Worm (Caenorhabditis elegans) whole organism, young adult: ENCODE results near the gene F10C2.7.

Experiments
- B0019.2 ChIP-seq: fragments of 200-800 bp; sonication (Bioruptor generic); conservative IDR thresholded peaks from 2 replicates; pipeline ENCODE4 v1.3.6; 2022; ENCODE audit warnings: missing genetic modification reagents, missing genetic modification characterization, missing compliant biosample characterization
- B0261.1 ChIP-seq: sonication (generic microtip); optimal IDR thresholded peaks from 2 replicates; lab custom pipeline; 2016; ENCODE audit warnings: mild to moderate bottlenecking, missing genetic modification characterization, moderate library complexity, missing compliant biosample characterization
- D2030.7 ChIP-seq: fragments of 200-800 bp; sonication (Bioruptor generic); IDR thresholded peaks from 2 replicates; pipeline ENCODE4 v1.3.6; 2022; ENCODE audit warnings: missing genetic modification reagents, missing genetic modification characterization, missing compliant biosample characterization
- F37B4.10 ChIP-seq: fragments of 200-800 bp; sonication (Bioruptor generic); IDR thresholded peaks from 2 replicates; pipeline ENCODE4 v1.3.6; 2022; ENCODE audit warnings: missing genetic modification characterization, missing compliant biosample characterization
- F39B2.1 ChIP-seq: fragments of 200-800 bp; sonication (Bioruptor generic); IDR thresholded peaks from 2 replicates; pipeline ENCODE4 v1.3.6; 2022; ENCODE audit warnings: missing genetic modification reagents, missing genetic modification characterization, missing compliant biosample characterization
- F49E8.2 ChIP-seq: sonication (generic microtip); optimal IDR thresholded peaks from 3 replicates; lab custom pipeline; 2017; ENCODE audit warnings: missing genetic modification characterization, mild to moderate bottlenecking, missing compliant biosample characterization, antibody characterized with exemption, moderate library complexity; ENCODE audit not compliant: insufficient read depth
- F55B11.4 ChIP-seq: sonication (generic microtip); optimal IDR thresholded peaks from 2 replicates; lab custom pipeline; 2016; ENCODE audit warnings: missing compliant biosample characterization, missing genetic modification characterization, borderline replicate concordance; ENCODE audit not compliant: insufficient read depth
- Y56A3A.18 ChIP-seq: fragments of 200-800 bp; sonication (Bioruptor generic); IDR thresholded peaks from 2 replicates; pipeline ENCODE4 v1.3.6; 2022; ENCODE audit warnings: missing genetic modification reagents, missing genetic modification characterization, missing compliant biosample characterization
- Y67H2A.10 ChIP-seq: fragments of 200-800 bp; sonication (Bioruptor generic); conservative IDR thresholded peaks from 2 replicates; pipeline ENCODE4 v1.3.6; 2022; ENCODE audit warnings: missing genetic modification reagents, missing genetic modification characterization, missing compliant biosample characterization
- Y79H2A.3 ChIP-seq: fragments of 200-800 bp; sonication (Bioruptor generic); conservative IDR thresholded peaks from 2 replicates; pipeline ENCODE4 v1.3.6; 2022; ENCODE audit warnings: missing genetic modification reagents, missing genetic modification characterization, missing compliant biosample characterization
- akir-1 ChIP-seq: fragments of 200-800 bp; sonication (Bioruptor generic); optimal IDR thresholded peaks from 2 replicates; lab custom pipeline; 2018; ENCODE audit warnings: mild to moderate bottlenecking, missing genetic modification characterization, moderate library complexity, missing compliant biosample characterization
- ama-1 ChIP-seq, 3 experiments: fragments of 150-350 bp in 1 of 3; sonication (generic microtip) in 2 of 3; optimal IDR thresholded peaks; 2 replicates each; lab custom pipeline; 2014 to 2018; ENCODE audit warnings: missing biosample characterization in 2 of 3, missing genetic modification characterization in 2 of 3, missing genetic modification reagents in 2 of 3
- athp-1 ChIP-seq: sonication (generic microtip); optimal IDR thresholded peaks from 2 replicates; lab custom pipeline; 2017; ENCODE audit warnings: mild to moderate bottlenecking, missing genetic modification characterization, missing compliant biosample characterization
- attf-5 ChIP-seq: fragments of 200-800 bp; sonication (Bioruptor generic); optimal IDR thresholded peaks from 2 replicates; lab custom pipeline; 2018; ENCODE audit warnings: mild to moderate bottlenecking, missing genetic modification characterization, missing compliant biosample characterization
- bed-1 ChIP-seq: fragments of 200-800 bp; sonication (Bioruptor generic); IDR thresholded peaks from 2 replicates; pipeline ENCODE4 v1.3.6; 2022; ENCODE audit warnings: missing genetic modification reagents, missing genetic modification characterization, missing compliant biosample characterization
- cebp-1 ChIP-seq, 2 experiments: fragments of 200-800 bp in 1 of 2; sonication (Bioruptor generic) in 1 of 2; sonication (generic microtip) in 1 of 2; IDR thresholded peaks in 1 of 2; optimal IDR thresholded peaks in 1 of 2; 2 replicates each; pipeline versions ENCODE4 v1.3.6 to Lab custom; 2017 to 2022; ENCODE audit warnings: missing compliant biosample characterization in 2 of 2, missing genetic modification characterization in 2 of 2, mild to moderate bottlenecking in 1 of 2, missing genetic modification reagents in 1 of 2, moderate library complexity in 1 of 2
- cebp-2 ChIP-seq: fragments of 200-800 bp; sonication (Bioruptor generic); IDR thresholded peaks from 2 replicates; pipeline ENCODE4 v1.3.6; 2022; ENCODE audit warnings: missing genetic modification characterization, missing compliant biosample characterization
- ceh-91 ChIP-seq: fragments of 200-800 bp; sonication (Bioruptor generic); IDR thresholded peaks from 2 replicates; pipeline ENCODE4 v1.3.6; 2022; ENCODE audit warnings: missing genetic modification reagents, missing genetic modification characterization, missing compliant biosample characterization
- dpff-1 ChIP-seq: sonication (generic microtip); optimal IDR thresholded peaks from 2 replicates; lab custom pipeline; 2017; ENCODE audit warnings: mild to moderate bottlenecking, missing genetic modification characterization, missing compliant biosample characterization
- ekl-4 ChIP-seq: fragments of 200-800 bp; sonication (Bioruptor generic); IDR thresholded peaks from 2 replicates; pipeline ENCODE4 v1.3.6; 2022; ENCODE audit warnings: missing genetic modification reagents, missing genetic modification characterization, missing compliant biosample characterization
- ets-4 ChIP-seq: fragments of 200-800 bp; sonication (Bioruptor generic); optimal IDR thresholded peaks from 2 replicates; lab custom pipeline; 2018; ENCODE audit warnings: mild to moderate bottlenecking, missing genetic modification characterization, missing compliant biosample characterization
- hlh-12 ChIP-seq: sonication (generic microtip); optimal IDR thresholded peaks from 2 replicates; lab custom pipeline; 2016; ENCODE audit warnings: missing genetic modification characterization, missing compliant biosample characterization
- hlh-26 ChIP-seq: fragments of 200-800 bp; sonication (Bioruptor generic); conservative IDR thresholded peaks from 2 replicates; pipeline ENCODE4 v1.3.6; 2022; ENCODE audit warnings: missing genetic modification reagents, missing genetic modification characterization, missing compliant biosample characterization
- hmg-1.2 ChIP-seq: fragments of 200-800 bp; sonication (Bioruptor generic); IDR thresholded peaks from 2 replicates; pipeline ENCODE4 v1.3.6; 2022; ENCODE audit warnings: missing genetic modification reagents, missing genetic modification characterization, missing compliant biosample characterization
- hrde-1 ChIP-seq: sonication (generic microtip); optimal IDR thresholded peaks from 2 replicates; lab custom pipeline; 2016; ENCODE audit warnings: missing genetic modification characterization, mild to moderate bottlenecking, missing compliant biosample characterization, moderate library complexity, missing genotype, missing genetic modification reagents, borderline replicate concordance
- hsf-1 ChIP-seq: fragments of 200-800 bp; sonication (Bioruptor generic); IDR thresholded peaks from 2 replicates; pipeline ENCODE4 v1.3.6; 2022; ENCODE audit warnings: missing genetic modification reagents, missing genetic modification characterization, missing compliant biosample characterization
- let-526 ChIP-seq: fragments of 200-800 bp; sonication (Bioruptor generic); IDR thresholded peaks from 2 replicates; pipeline ENCODE4 v1.3.6; 2022; ENCODE audit warnings: missing genetic modification reagents, missing genetic modification characterization, missing compliant biosample characterization
- madf-10 ChIP-seq: sonication (generic microtip); optimal IDR thresholded peaks from 2 replicates; lab custom pipeline; 2016; ENCODE audit warnings: mild to moderate bottlenecking, missing genetic modification characterization, missing compliant biosample characterization
- madf-6 ChIP-seq: fragments of 200-800 bp; sonication (Bioruptor generic); IDR thresholded peaks from 2 replicates; pipeline ENCODE4 v1.3.6; 2022; ENCODE audit warnings: missing genetic modification reagents, missing genetic modification characterization, missing compliant biosample characterization
- mel-28 ChIP-seq: sonication (generic microtip); optimal IDR thresholded peaks from 2 replicates; lab custom pipeline; 2016; ENCODE audit warnings: borderline replicate concordance, mild to moderate bottlenecking, missing genetic modification characterization, missing compliant biosample characterization
- nfya-2 ChIP-seq: fragments of 200-800 bp; sonication (Bioruptor generic); IDR thresholded peaks from 2 replicates; pipeline ENCODE4 v1.3.6; 2022; ENCODE audit warnings: missing genetic modification reagents, missing genetic modification characterization, missing compliant biosample characterization
- nfyb-1 ChIP-seq: fragments of 200-800 bp; sonication (Bioruptor generic); IDR thresholded peaks from 2 replicates; pipeline ENCODE4 v1.3.6; 2022; ENCODE audit warnings: missing genetic modification reagents, missing genetic modification characterization, missing compliant biosample characterization
- nhr-80 ChIP-seq: sonication (generic microtip); optimal IDR thresholded peaks from 2 replicates; lab custom pipeline; 2016; ENCODE audit warnings: missing genetic modification characterization, missing compliant biosample characterization
- nhr-90 ChIP-seq: sonication (generic microtip); optimal IDR thresholded peaks from 2 replicates; lab custom pipeline; 2016; ENCODE audit warnings: missing genotype, mild to moderate bottlenecking, missing genetic modification characterization, missing compliant biosample characterization
- pbrm-1 ChIP-seq: fragments of 200-800 bp; sonication (Bioruptor generic); IDR thresholded peaks from 2 replicates; pipeline ENCODE4 v1.3.6; 2022; ENCODE audit warnings: missing genetic modification reagents, missing genetic modification characterization, missing compliant biosample characterization
- repo-1 ChIP-seq: sonication (generic microtip); optimal IDR thresholded peaks from 2 replicates; lab custom pipeline; 2017; ENCODE audit warnings: mild to moderate bottlenecking, missing genetic modification characterization, missing compliant biosample characterization
- snpc-3.4 ChIP-seq: sonication (generic microtip); optimal IDR thresholded peaks from 2 replicates; lab custom pipeline; 2017; ENCODE audit warnings: missing genetic modification characterization, mild to moderate bottlenecking, missing compliant biosample characterization, antibody characterized with exemption, moderate library complexity, missing genotype, missing genetic modification reagents
- snpc-4 ChIP-seq, 5 experiments: fragments of 150-350 bp in 1 of 5; sonication (generic microtip) in 4 of 5; optimal IDR thresholded peaks; 2 replicates each; lab custom pipeline; 2014 to 2018; ENCODE audit warnings: missing genetic modification characterization in 5 of 5, missing biosample characterization in 3 of 5, antibody characterized with exemption in 2 of 5, mild to moderate bottlenecking in 2 of 5, missing compliant biosample characterization in 2 of 5, missing genotype in 2 of 5, moderate library complexity in 2 of 5, missing genetic modification reagents in 1 of 5
- unc-130 ChIP-seq: sonication (generic microtip); optimal IDR thresholded peaks from 2 replicates; lab custom pipeline; 2016; ENCODE audit warnings: missing genetic modification reagents, missing genetic modification characterization, missing compliant biosample characterization
- unc-62 ChIP-seq: fragments of 150-350 bp; optimal IDR thresholded peaks from 2 replicates; lab custom pipeline; 2014; ENCODE audit warnings: missing biosample characterization, missing genetic modification reagents, missing genetic modification characterization
- xnd-1 ChIP-seq: sonication (generic microtip); optimal IDR thresholded peaks from 2 replicates; lab custom pipeline; 2016; ENCODE audit warnings: missing genotype, missing genetic modification reagents, missing genetic modification characterization, missing compliant biosample characterization
- ztf-28 ChIP-seq: fragments of 200-800 bp; sonication (Bioruptor generic); IDR thresholded peaks from 2 replicates; pipeline ENCODE4 v1.3.6; 2022; ENCODE audit warnings: missing genetic modification reagents, missing genetic modification characterization, missing compliant biosample characterization
- ztf-3 ChIP-seq: fragments of 200-800 bp; sonication (Bioruptor generic); optimal IDR thresholded peaks from 2 replicates; lab custom pipeline; 2018; ENCODE audit warnings: mild to moderate bottlenecking, missing genetic modification characterization, missing compliant biosample characterization
- ztf-6 ChIP-seq: fragments of 200-800 bp; sonication (Bioruptor generic); IDR thresholded peaks from 2 replicates; pipeline ENCODE4 v1.3.6; 2022; ENCODE audit warnings: missing genetic modification reagents, missing genetic modification characterization, missing compliant biosample characterization

The F10C2.7 gene

DNA sequence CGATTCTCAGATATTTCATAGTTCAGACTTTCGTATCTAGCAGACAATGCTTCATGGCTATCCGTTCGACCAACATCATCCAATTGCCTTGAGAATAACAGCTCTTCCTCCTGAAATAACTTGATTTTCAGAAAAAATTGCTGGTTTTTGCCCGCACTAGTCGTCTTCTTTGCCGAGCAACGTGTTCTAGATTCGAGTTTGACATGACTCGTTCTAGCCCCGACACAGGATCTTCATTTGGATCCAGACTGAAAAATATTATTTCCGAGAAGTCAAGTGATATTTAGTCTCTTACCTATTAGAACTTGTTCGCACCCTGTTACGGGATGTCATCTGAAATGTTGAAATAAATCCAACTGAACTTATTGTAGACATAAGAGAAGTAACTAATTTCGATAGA is 9.3 kb downstream of the F10C2.7 start, which contains the start of gene clh-6 (continued):
- TF ChIP-seq F39B2.1 (no peak), F49E8.2 (tag; lab: Kevin White, UChicago) (peak; percentile 12), hlh-12 (tag; lab: Kevin White, UChicago) (no peak), akir-1 (GFP tag; lab: Kevin White, UChicago) (peak; percentile 28), Y79H2A.3 (no peak), Y56A3A.18 (GFP tag; lab: Robert Waterston, UW) (no peak), Y67H2A.10 (GFP tag; lab: Robert Waterston, UW) (no peak), D2030.7 (no peak), snpc-3.4 (tag; lab: Kevin White, UChicago) (peak; percentile 51), F37B4.10 (no peak), let-526 (GFP tag; lab: Robert Waterston, UW) (no peak), unc-130 (GFP tag; lab: Kevin White, UChicago) (no peak), repo-1 (tag; lab: Kevin White, UChicago) (peak; percentile 69), B0019.2 (no peak), ztf-6 (GFP tag; lab: Robert Waterston, UW) (no peak), nhr-90 (tag; lab: Kevin White, UChicago) (no peak), B0261.1 (tag; lab: Kevin White, UChicago) (no peak), bed-1 (GFP tag; lab: Robert Waterston, UW) (no peak), snpc-4 (GFP tag; optimal IDR thresholded peaks at IDR 0.05; lab: Kevin White, UChicago) (no peak), snpc-4 (tag; optimal IDR thresholded peaks at IDR 0.05; lab: Kevin White, UChicago) (peak in 1 of 4 experiments; percentile 18), ztf-3 (GFP tag; lab: Kevin White, UChicago) (no peak), nhr-80 (tag; lab: Kevin White, UChicago) (no peak), F55B11.4 (no peak), athp-1 (no peak), ceh-91 (GFP tag; lab: Robert Waterston, UW) (no peak), ets-4 (GFP tag; lab: Kevin White, UChicago) (no peak), mel-28 (no peak), ama-1 (optimal IDR thresholded peaks at IDR 0.05; lab: Kevin White, UChicago) (peak; percentile 38), ama-1 (GFP tag; optimal IDR thresholded peaks at IDR 0.05; lab: Kevin White, UChicago) (peak; percentile 14 to 72), hlh-26 (GFP tag; lab: Robert Waterston, UW) (no peak), nfya-2 (GFP tag; lab: Robert Waterston, UW) (no peak), xnd-1 (no peak), madf-6 (GFP tag; lab: Robert Waterston, UW) (0 out of 2 replicates have a peak, but pooled peaks have one; percentile 33), madf-10 (tag; lab: Kevin White, UChicago) (no peak), cebp-1 (GFP tag; IDR thresholded peaks at IDR 0.05; lab: Robert Waterston, UW) (no peak), cebp-1 (tag; optimal IDR thresholded peaks at IDR 0.05; lab: Kevin White, UChicago) (peak; percentile 35), nfyb-1 (GFP tag; lab: Robert Waterston, UW) (peak; percentile 50; the same call in 1 of the 2 replicates), dpff-1 (tag; lab: Kevin White, UChicago) (no peak), cebp-2 (GFP tag; lab: Robert Waterston, UW) (no peak), ztf-28 (GFP tag; lab: Robert Waterston, UW) (no peak), attf-5 (GFP tag; lab: Kevin White, UChicago) (no peak), unc-62 (no peak), hrde-1 (tag; lab: Kevin White, UChicago) (no peak), hsf-1 (GFP tag; lab: Robert Waterston, UW) (peak; percentile 51; the same call in 1 of the 2 replicates), hmg-1.2 (no peak), ekl-4 (GFP tag; lab: Robert Waterston, UW) (0 out of 2 replicates have a peak, but pooled peaks have one; percentile 40), pbrm-1 (no peak)
